Worm (Caenorhabditis elegans) whole organism, mixed stage, embryonic: ENCODE measurements around the gene C25H3.14.

Source experiments
- M03D4.4 ChIP-seq: sonication (generic microtip); optimal IDR thresholded peaks from 2 replicates; lab custom pipeline; 2017; ENCODE audit warnings: mild to moderate bottlenecking, missing genetic modification characterization, missing compliant biosample characterization
- bed-3 ChIP-seq: fragments of 200-800 bp; sonication (Bioruptor generic); optimal IDR thresholded peaks from 3 replicates; lab custom pipeline; 2018; ENCODE audit warnings: mild to moderate bottlenecking, missing genetic modification characterization, moderate library complexity, missing compliant biosample characterization
- blmp-1 ChIP-seq: fragments of 150-350 bp; optimal IDR thresholded peaks from 2 replicates; lab custom pipeline; 2014; ENCODE audit warnings: missing biosample characterization, missing genetic modification characterization
- ceh-39 ChIP-seq: fragments of 150-350 bp; optimal IDR thresholded peaks from 2 replicates; lab custom pipeline; 2014; ENCODE audit warnings: missing biosample characterization, missing genetic modification characterization
- ceh-43 ChIP-seq: fragments of 200-800 bp; sonication (Bioruptor generic); optimal IDR thresholded peaks from 2 replicates; lab custom pipeline; 2018; ENCODE audit warnings: mild to moderate bottlenecking, missing genetic modification characterization, moderate library complexity, missing compliant biosample characterization
- ceh-83 ChIP-seq: fragments of 200-800 bp; sonication (Bioruptor generic); optimal IDR thresholded peaks from 2 replicates; lab custom pipeline; 2018; ENCODE audit warnings: mild to moderate bottlenecking, missing genetic modification characterization, missing compliant biosample characterization
- ces-1 ChIP-seq: fragments of 150-350 bp; optimal IDR thresholded peaks from 2 replicates; lab custom pipeline; 2014; ENCODE audit warnings: missing biosample characterization, missing genetic modification reagents, missing genetic modification characterization
- cnd-1 ChIP-seq: fragments of 200-800 bp; sonication (Bioruptor generic); optimal IDR thresholded peaks from 2 replicates; lab custom pipeline; 2018; ENCODE audit warnings: mild to moderate bottlenecking, missing genetic modification characterization, missing compliant biosample characterization
- drap-1 ChIP-seq: fragments of 200-800 bp; sonication (Bioruptor generic); optimal IDR thresholded peaks from 3 replicates; lab custom pipeline; 2018; ENCODE audit warnings: mild to moderate bottlenecking, missing genetic modification characterization, missing compliant biosample characterization
- elt-1 ChIP-seq: sonication (generic microtip); optimal IDR thresholded peaks from 2 replicates; lab custom pipeline; 2017; ENCODE audit warnings: missing genetic modification characterization, mild to moderate bottlenecking, missing compliant biosample characterization, antibody characterized with exemption, moderate library complexity, borderline replicate concordance; ENCODE audit not compliant: insufficient read depth
- elt-3 ChIP-seq: fragments of 150-350 bp; optimal IDR thresholded peaks from 2 replicates; lab custom pipeline; 2014; ENCODE audit warnings: missing biosample characterization, missing genetic modification characterization
- flh-1 ChIP-seq: fragments of 200-800 bp; sonication (Bioruptor generic); optimal IDR thresholded peaks from 2 replicates; lab custom pipeline; 2018; ENCODE audit warnings: mild to moderate bottlenecking, missing genetic modification characterization, moderate library complexity, missing compliant biosample characterization
- ham-2 ChIP-seq: fragments of 200-800 bp; sonication (Bioruptor generic); optimal IDR thresholded peaks from 2 replicates; lab custom pipeline; 2018; ENCODE audit warnings: mild to moderate bottlenecking, missing genetic modification characterization, missing compliant biosample characterization
- hlh-1 ChIP-seq: fragments of 150-350 bp; optimal IDR thresholded peaks from 2 replicates; lab custom pipeline; 2014; ENCODE audit warnings: missing biosample characterization, missing genetic modification reagents, missing genetic modification characterization
- lin-13 ChIP-seq: fragments of 150-350 bp; optimal IDR thresholded peaks from 2 replicates; lab custom pipeline; 2014; ENCODE audit warnings: missing biosample characterization, missing genetic modification characterization
- lin-32 ChIP-seq: fragments of 200-800 bp; sonication (Bioruptor generic); optimal IDR thresholded peaks from 2 replicates; lab custom pipeline; 2018; ENCODE audit warnings: mild to moderate bottlenecking, missing genetic modification characterization, missing compliant biosample characterization
- lsy-2 ChIP-seq: fragments of 150-350 bp; optimal IDR thresholded peaks from 2 replicates; lab custom pipeline; 2014; ENCODE audit warnings: missing biosample characterization, missing genetic modification characterization
- mab-5 ChIP-seq: fragments of 150-350 bp; optimal IDR thresholded peaks from 2 replicates; lab custom pipeline; 2014; ENCODE audit warnings: missing biosample characterization, missing genetic modification characterization
- mep-1 ChIP-seq: fragments of 150-350 bp; optimal IDR thresholded peaks from 2 replicates; lab custom pipeline; 2017; ENCODE audit warnings: missing biosample characterization, missing genetic modification reagents, missing genetic modification characterization, inconsistent platforms
- mls-2 ChIP-seq: sonication (generic microtip); optimal IDR thresholded peaks from 2 replicates; lab custom pipeline; 2016; ENCODE audit warnings: mild to moderate bottlenecking, missing genetic modification characterization, moderate library complexity, missing compliant biosample characterization
- nhr-12 ChIP-seq: fragments of 150-350 bp; optimal IDR thresholded peaks from 2 replicates; lab custom pipeline; 2014; ENCODE audit warnings: missing biosample characterization, missing genetic modification characterization
- nhr-237 ChIP-seq: fragments of 150-350 bp; optimal IDR thresholded peaks from 2 replicates; lab custom pipeline; 2014; ENCODE audit warnings: missing biosample characterization, missing genetic modification characterization
- nhr-28 ChIP-seq: fragments of 150-350 bp; optimal IDR thresholded peaks from 2 replicates; lab custom pipeline; 2014; ENCODE audit warnings: missing biosample characterization, missing genetic modification characterization
- nhr-76 ChIP-seq: sonication (generic microtip); optimal IDR thresholded peaks from 2 replicates; lab custom pipeline; 2017; ENCODE audit warnings: missing biosample characterization, missing genetic modification characterization
- pha-4 ChIP-seq: fragments of 150-350 bp; optimal IDR thresholded peaks from 2 replicates; lab custom pipeline; 2018; ENCODE audit warnings: missing biosample characterization, missing genetic modification reagents, missing genetic modification characterization
- sem-2 ChIP-seq: fragments of 200-800 bp; sonication (Bioruptor generic); optimal IDR thresholded peaks from 2 replicates; lab custom pipeline; 2018; ENCODE audit warnings: mild to moderate bottlenecking, missing genetic modification characterization, missing compliant biosample characterization
- snpc-4 ChIP-seq: fragments of 150-350 bp; optimal IDR thresholded peaks from 2 replicates; lab custom pipeline; 2014; ENCODE audit warnings: missing biosample characterization, missing genetic modification characterization
- sptf-1 ChIP-seq: sonication (generic microtip); optimal IDR thresholded peaks from 2 replicates; lab custom pipeline; 2017; ENCODE audit warnings: mild to moderate bottlenecking, missing genetic modification characterization, moderate library complexity, missing compliant biosample characterization
- tbx-8 ChIP-seq: fragments of 200-800 bp; sonication (Bioruptor generic); optimal IDR thresholded peaks from 2 replicates; lab custom pipeline; 2018; ENCODE audit warnings: mild to moderate bottlenecking, missing genetic modification characterization, moderate library complexity, missing compliant biosample characterization
- unc-120 ChIP-seq: sonication (generic microtip); optimal IDR thresholded peaks from 2 replicates; lab custom pipeline; 2017; ENCODE audit warnings: missing genetic modification characterization, missing compliant biosample characterization; ENCODE audit not compliant: poor library complexity, severe bottlenecking
- unc-39 ChIP-seq: fragments of 150-350 bp; optimal IDR thresholded peaks from 2 replicates; lab custom pipeline; 2014; ENCODE audit warnings: missing biosample characterization, missing genetic modification characterization
- unc-62 ChIP-seq: fragments of 150-350 bp; optimal IDR thresholded peaks from 2 replicates; lab custom pipeline; 2014; ENCODE audit warnings: missing biosample characterization, missing genetic modification reagents, missing genetic modification characterization
- ztf-11 ChIP-seq: fragments of 150-350 bp; optimal IDR thresholded peaks from 2 replicates; lab custom pipeline; 2014; ENCODE audit warnings: missing biosample characterization, missing genetic modification characterization

The C25H3.14 gene

ce11 chrII:5663180-5663791, 31.6 kb upstream of the C25H3.14 start:
- TF ChIP-seq bed-3 (GFP tag; lab: Kevin White, UChicago) (no peak), nhr-237 (no peak), nhr-12 (tag; lab: Kevin White, UChicago) (no peak), unc-120 (no peak), unc-62 (GFP tag; lab: Kevin White, UChicago) (no peak), ham-2 (GFP tag; lab: Kevin White, UChicago) (no peak), ceh-43 (no peak), sem-2 (GFP tag; lab: Kevin White, UChicago) (no peak), M03D4.4 (tag; lab: Kevin White, UChicago) (no peak), lin-13 (tag; lab: Kevin White, UChicago) (no peak), flh-1 (no peak), cnd-1 (tag; lab: Kevin White, UChicago) (no peak), snpc-4 (tag; lab: Kevin White, UChicago) (no peak), ztf-11 (tag; lab: Kevin White, UChicago) (no peak), tbx-8 (GFP tag; lab: Kevin White, UChicago) (no peak), lsy-2 (tag; lab: Kevin White, UChicago) (no peak)

ce11 chrII:5665029-5665428, 29.9 kb upstream of the C25H3.14 start, which contains the start of gene C25H3.15:
TSS of gene C25H3.15 (plus strand) at chrII:5665329.
- TF ChIP-seq sptf-1 (tag; lab: Kevin White, UChicago) (no peak), sem-2 (GFP tag; lab: Kevin White, UChicago) (no peak), ceh-43 (no peak), unc-39 (tag; lab: Kevin White, UChicago) (no peak), lin-32 (GFP tag; lab: Kevin White, UChicago) (no peak), M03D4.4 (tag; lab: Kevin White, UChicago) (no peak), mep-1 (tag; lab: Kevin White, UChicago) (no peak), blmp-1 (tag; lab: Kevin White, UChicago) (no peak), drap-1 (no peak), ztf-11 (tag; lab: Kevin White, UChicago) (no peak), cnd-1 (tag; lab: Kevin White, UChicago) (no peak), ceh-39 (tag; lab: Kevin White, UChicago) (no peak), hlh-1 (tag; lab: Kevin White, UChicago) (no peak), nhr-76 (tag; lab: Kevin White, UChicago) (no peak), ham-2 (GFP tag; lab: Kevin White, UChicago) (no peak), mls-2 (tag; lab: Kevin White, UChicago) (no peak), unc-120 (no peak), lin-13 (tag; lab: Kevin White, UChicago) (no peak)
- TF ChIP-seq, all 35 proteins: peak for 0

- TF ChIP-seq lin-13 (tag; lab: Kevin White, UChicago) (no peak), ceh-83 (GFP tag; lab: Kevin White, UChicago) (no peak), elt-3 (no peak), ceh-43 (no peak), mep-1 (tag; lab: Kevin White, UChicago) (no peak), ces-1 (GFP tag; lab: Kevin White, UChicago) (no peak), unc-62 (GFP tag; lab: Kevin White, UChicago) (no peak), pha-4 (tag; lab: Kevin White, UChicago) (no peak), lin-32 (GFP tag; lab: Kevin White, UChicago) (no peak), nhr-28 (no peak), snpc-4 (tag; lab: Kevin White, UChicago) (no peak), blmp-1 (tag; lab: Kevin White, UChicago) (no peak), elt-1 (tag; lab: Kevin White, UChicago) (no peak), bed-3 (GFP tag; lab: Kevin White, UChicago) (no peak), mab-5 (no peak)
Measured at ce11 chrII:5665991-5666390, 28.9 kb upstream of the C25H3.14 start, which contains the start of gene C25H3.16. TSS of gene C25H3.16 (plus strand) at chrII:5666291.

- TF ChIP-seq drap-1 (peak; percentile 55), pha-4 (tag; lab: Kevin White, UChicago) (no peak), elt-1 (tag; lab: Kevin White, UChicago) (peak; percentile 52), ceh-39 (tag; lab: Kevin White, UChicago) (peak; percentile 70), nhr-76 (tag; lab: Kevin White, UChicago) (no peak), sem-2 (GFP tag; lab: Kevin White, UChicago) (peak; percentile 50), ham-2 (GFP tag; lab: Kevin White, UChicago) (no peak)
Measured at ce11 chrII:5667540-5667939, 27.4 kb upstream of the C25H3.14 start.
